Worm (Caenorhabditis elegans) whole organism, late embryonic: ENCODE data around the gene B0228.6.

ENCODE experiments used
- C38D4.7 ChIP-seq: fragments of 200-800 bp; sonication (Bioruptor generic); optimal IDR thresholded peaks from 2 replicates; lab custom pipeline; 2018; ENCODE audit warnings: mild to moderate bottlenecking, missing genetic modification characterization, moderate library complexity, missing compliant biosample characterization
- F13H6.1 ChIP-seq: sonication (generic microtip); optimal IDR thresholded peaks from 2 replicates; lab custom pipeline; 2016; ENCODE audit warnings: missing genetic modification characterization, missing compliant biosample characterization
- ceh-34 ChIP-seq: sonication (generic microtip); optimal IDR thresholded peaks from 2 replicates; lab custom pipeline; 2016; ENCODE audit warnings: mild to moderate bottlenecking, missing genetic modification characterization, missing compliant biosample characterization
- ceh-9 ChIP-seq: sonication (generic microtip); optimal IDR thresholded peaks from 2 replicates; lab custom pipeline; 2016; ENCODE audit warnings: mild to moderate bottlenecking, missing genetic modification characterization, inconsistent platforms, missing compliant biosample characterization
- fax-1 ChIP-seq: sonication (generic microtip); optimal IDR thresholded peaks from 2 replicates; lab custom pipeline; 2016; ENCODE audit warnings: missing genotype, missing genetic modification characterization, missing compliant biosample characterization
- pqm-1 ChIP-seq: sonication (generic microtip); optimal IDR thresholded peaks from 2 replicates; lab custom pipeline; 2016; ENCODE audit warnings: missing genetic modification characterization, missing compliant biosample characterization
- rnt-1 ChIP-seq: sonication (generic microtip); optimal IDR thresholded peaks from 2 replicates; lab custom pipeline; 2016; ENCODE audit warnings: missing genetic modification characterization, missing compliant biosample characterization
- sox-4 ChIP-seq: sonication (generic microtip); optimal IDR thresholded peaks from 2 replicates; lab custom pipeline; 2017; ENCODE audit warnings: mild to moderate bottlenecking, missing genetic modification characterization, inconsistent platforms, missing compliant biosample characterization
- unc-86 ChIP-seq: sonication (generic microtip); optimal IDR thresholded peaks from 2 replicates; lab custom pipeline; 2016; ENCODE audit warnings: missing genetic modification characterization, missing compliant biosample characterization

DNA sequence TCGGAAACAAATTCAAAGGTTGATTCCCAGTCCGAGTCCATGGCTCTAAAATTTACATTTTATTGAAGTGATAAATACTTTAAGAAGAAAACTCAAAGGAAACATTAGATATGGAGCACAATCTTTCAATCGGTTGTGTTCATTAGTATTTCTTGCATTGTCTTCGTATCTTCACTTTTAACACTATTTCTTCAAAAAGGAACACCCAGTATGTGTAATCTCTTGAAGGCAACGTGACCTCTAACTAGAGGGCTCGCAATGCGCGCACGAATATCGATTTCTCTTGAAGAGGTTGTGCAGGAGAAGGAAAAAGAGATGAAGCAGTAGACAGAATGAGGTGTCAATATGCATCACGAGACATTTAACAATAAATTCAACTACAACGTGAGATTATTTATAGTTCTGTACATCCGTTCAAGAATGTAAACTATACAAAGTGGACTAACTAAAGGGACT, at the start of gene B0228.6, which contains the start of gene B0228.1:
- TF ChIP-seq fax-1 (tag; lab: Kevin White, UChicago): no peak
- no peak for TF ChIP-seq ceh-9 (tag; lab: Kevin White, UChicago)
- TF ChIP-seq F13H6.1 (tag; lab: Kevin White, UChicago): no peak
- no peak for TF ChIP-seq ceh-34 (tag; lab: Kevin White, UChicago)
- TF ChIP-seq unc-86: no peak
- no peak for TF ChIP-seq rnt-1 (tag; lab: Kevin White, UChicago)
- no peak for TF ChIP-seq sox-4
- TF ChIP-seq C38D4.7 (GFP tag; lab: Kevin White, UChicago): no peak
- TF ChIP-seq pqm-1 (tag; lab: Kevin White, UChicago): no peak
